Worm (Caenorhabditis elegans) whole organism, L4/young adult: ENCODE data around the gene tac-1.

Source experiments
- W03F9.2 ChIP-seq: fragments of 150-350 bp; optimal IDR thresholded peaks from 2 replicates; lab custom pipeline; 2014; ENCODE audit warnings: missing biosample characterization, missing genetic modification characterization
- dao-5 ChIP-seq: sonication (generic microtip); optimal IDR thresholded peaks from 2 replicates; lab custom pipeline; 2016; ENCODE audit warnings: missing genotype, missing genetic modification characterization, moderate library complexity, missing compliant biosample characterization
- him-1 ChIP-seq: sonication (generic microtip); optimal IDR thresholded peaks from 2 replicates; lab custom pipeline; 2016; ENCODE audit warnings: missing genotype, missing genetic modification reagents, missing genetic modification characterization, missing compliant biosample characterization

The tac-1 gene

ce11 chrII:14753858-14754750, at the start of gene tac-1, which contains the start of gene Y54E2A.4:
Gene tac-1, minus strand, starts transcription at chrII:14753877.
Gene Y54E2A.4, plus strand, starts transcription at chrII:14754622.
- no peak for TF ChIP-seq dao-5 (tag; lab: Kevin White, UChicago)
- TF ChIP-seq him-1, result no peak
- TF ChIP-seq W03F9.2 (tag; lab: Kevin White, UChicago), result peak; percentile 7

ce11 chrII:14801086-14801531, 47.4 kb upstream of the tac-1 start:
- no peak for TF ChIP-seq dao-5 (tag; lab: Kevin White, UChicago)
- peak; percentile 5 for TF ChIP-seq him-1
- no peak for TF ChIP-seq W03F9.2 (tag; lab: Kevin White, UChicago)

- TF ChIP-seq dao-5 (tag; lab: Kevin White, UChicago), result no peak
- TF ChIP-seq him-1, result no peak
- no peak for TF ChIP-seq W03F9.2 (tag; lab: Kevin White, UChicago)
These were observed 45.7 kb upstream of the tac-1 start for ce11 chrII:14799367-14799766.

- TF ChIP-seq dao-5 (tag; lab: Kevin White, UChicago) (no peak), W03F9.2 (tag; lab: Kevin White, UChicago) (peak; percentile 37), him-1 (no peak)
These were observed 44.4 kb upstream of the tac-1 start, which contains the start of gene tbc-20 for ce11 chrII:14798047-14798522. Gene tbc-20, plus strand, starts transcription at chrII:14798472.

- no peak for TF ChIP-seq dao-5 (tag; lab: Kevin White, UChicago)
- peak; percentile 42 for TF ChIP-seq him-1
- peak; percentile 83 for TF ChIP-seq W03F9.2 (tag; lab: Kevin White, UChicago)
These were observed 41.3 kb upstream of the tac-1 start, which contains the start of gene eif-3.B for ce11 chrII:14794935-14795454. Gene eif-3.B, plus strand, starts transcription at chrII:14795404.

- TF ChIP-seq him-1 (no peak), dao-5 (tag; lab: Kevin White, UChicago) (no peak), W03F9.2 (tag; lab: Kevin White, UChicago) (no peak)
These were observed 38.8 kb upstream of the tac-1 start for ce11 chrII:14792470-14792869.

ce11 chrII:14790751-14791150, 37.1 kb upstream of the tac-1 start, which contains the start of gene Y54E2A.10:
Gene Y54E2A.10, plus strand, starts transcription at chrII:14791051.
- no peak for TF ChIP-seq him-1
- TF ChIP-seq dao-5 (tag; lab: Kevin White, UChicago), result no peak
- no peak for TF ChIP-seq W03F9.2 (tag; lab: Kevin White, UChicago)

- TF ChIP-seq him-1 (no peak), W03F9.2 (tag; lab: Kevin White, UChicago) (no peak)
These were observed 32.2 kb upstream of the tac-1 start, which contains the start of gene Y54E2A.9 for ce11 chrII:14785906-14786305. Gene Y54E2A.9, minus strand, starts transcription at chrII:14786006.

ce11 chrII:14779851-14780250, 26.2 kb upstream of the tac-1 start:
- TF ChIP-seq W03F9.2 (tag; lab: Kevin White, UChicago) (no peak), dao-5 (tag; lab: Kevin White, UChicago) (no peak), him-1 (no peak)

- no peak for TF ChIP-seq him-1
- no peak for TF ChIP-seq W03F9.2 (tag; lab: Kevin White, UChicago)
- no peak for TF ChIP-seq dao-5 (tag; lab: Kevin White, UChicago)
These were observed 24.4 kb upstream of the tac-1 start, which contains the start of gene Y54E2A.8 for ce11 chrII:14778092-14778491. Gene Y54E2A.8, plus strand, starts transcription at chrII:14778345.

ce11 chrII:14772956-14773788, 19.5 kb upstream of the tac-1 start, which contains the start of gene Y54E2A.7:
Gene Y54E2A.7, minus strand, starts transcription at chrII:14773006.
- no peak for TF ChIP-seq dao-5 (tag; lab: Kevin White, UChicago)
- no peak for TF ChIP-seq W03F9.2 (tag; lab: Kevin White, UChicago)
- no peak for TF ChIP-seq him-1

- TF ChIP-seq dao-5 (tag; lab: Kevin White, UChicago), result no peak
- no peak for TF ChIP-seq him-1
- TF ChIP-seq W03F9.2 (tag; lab: Kevin White, UChicago), result no peak
These were observed 18.4 kb upstream of the tac-1 start for ce11 chrII:14772113-14772512.

ce11 chrII:14771096-14771495, 17.4 kb upstream of the tac-1 start:
- no peak for TF ChIP-seq dao-5 (tag; lab: Kevin White, UChicago)
- no peak for TF ChIP-seq him-1
- no peak for TF ChIP-seq W03F9.2 (tag; lab: Kevin White, UChicago)
